Fruit fly (Drosophila melanogaster) whole organism: ENCODE results near the gene Ca-Ma2d.

Experiments used
- CG8478 ChIP-seq: fragments of >200 bp; optimal IDR thresholded peaks from 2 replicates; lab custom pipeline; 2018; ENCODE audit warnings: inconsistent platforms
- Dll ChIP-seq: fragments of >200 bp; optimal IDR thresholded peaks from 2 replicates; lab custom pipeline; 2017
- EcR ChIP-seq, 2 experiments: fragments of >200 bp; optimal IDR thresholded peaks; 2 replicates each; lab custom pipeline; 2017; ENCODE audit warnings: missing biosample characterization in 2 of 2, missing genetic modification characterization in 2 of 2, missing genetic modification reagents in 2 of 2
- pan ChIP-seq: fragments of >200 bp; optimal IDR thresholded peaks from 2 replicates; lab custom pipeline; 2017
- psq ChIP-seq: fragments of >200 bp; optimal IDR thresholded peaks from 2 replicates; lab custom pipeline; 2017
- usp ChIP-seq: fragments of >200 bp; optimal IDR thresholded peaks from 2 replicates; lab custom pipeline; 2017; ENCODE audit warnings: missing biosample characterization, missing genetic modification characterization, mixed read lengths

Ca-Ma2d gene

DNA sequence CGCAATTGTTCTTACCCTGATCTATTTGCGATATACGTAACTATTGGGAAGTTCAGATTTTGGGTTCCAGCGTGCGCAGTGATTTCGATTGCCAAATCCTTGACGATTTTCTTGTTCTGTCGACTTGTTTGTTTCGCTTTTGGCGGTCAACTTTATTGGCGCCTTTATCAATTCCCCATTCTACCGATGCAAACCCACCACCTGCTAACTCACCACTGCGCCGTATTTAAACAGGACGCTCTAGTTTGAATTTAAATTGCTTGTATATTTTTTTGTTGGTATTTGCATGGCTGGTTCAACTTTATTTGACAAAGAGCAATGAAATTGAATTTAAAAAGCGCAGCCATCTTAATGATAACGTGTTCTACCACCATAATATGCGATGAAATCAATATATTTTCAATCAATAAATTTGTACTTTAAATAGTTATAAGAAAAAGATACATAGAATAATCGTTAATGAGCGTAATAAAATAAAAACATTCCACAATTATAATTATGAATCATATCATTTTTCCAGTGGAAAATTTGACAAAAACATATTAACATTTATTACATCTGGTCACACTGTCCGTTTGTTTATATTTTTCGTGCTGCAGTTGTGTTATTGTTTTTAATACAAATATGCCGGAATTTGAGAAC, 30.4 kb downstream of the Ca-Ma2d start, which contains the start of the genes twe and CG4935:
Gene twe (minus strand): TSS at position 302 of the 642 bp plus-strand sequence.
Gene CG4935 (plus strand): TSS at position 566 of the 642 bp plus-strand sequence.
- no peak for TF ChIP-seq CG8478
- TF ChIP-seq psq, result no peak
- TF ChIP-seq usp, result no peak

DNA sequence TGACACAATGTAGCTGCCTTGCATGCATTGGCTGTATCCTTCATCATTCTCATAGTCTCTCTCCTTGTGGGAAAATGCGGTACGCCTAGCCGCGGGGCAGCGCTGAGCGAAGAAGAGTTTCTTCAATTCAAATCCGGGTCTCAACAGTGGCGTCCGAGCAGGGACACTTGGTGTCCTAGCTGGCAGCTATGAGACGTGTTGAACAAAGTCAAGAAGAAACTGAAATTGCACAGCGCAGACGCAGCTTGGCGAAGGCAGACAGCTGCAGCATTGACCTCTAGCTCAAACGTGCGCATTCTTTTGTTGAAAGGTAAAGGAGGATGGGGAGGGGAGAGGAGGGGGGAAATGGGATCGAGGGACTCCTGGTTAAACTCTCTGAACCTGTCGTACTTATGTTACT, 32.4 kb downstream of the Ca-Ma2d start:
- no peak for TF ChIP-seq Dll (lab: Kevin White, UChicago)
- no peak for TF ChIP-seq EcR (GFP tag; optimal IDR thresholded peaks at IDR 0.05; lab: Kevin White, UChicago)
- TF ChIP-seq usp, result no peak
- TF ChIP-seq CG8478, result no peak
- no peak for TF ChIP-seq psq
- TF ChIP-seq pan (lab: Kevin White, UChicago), result no peak

DNA sequence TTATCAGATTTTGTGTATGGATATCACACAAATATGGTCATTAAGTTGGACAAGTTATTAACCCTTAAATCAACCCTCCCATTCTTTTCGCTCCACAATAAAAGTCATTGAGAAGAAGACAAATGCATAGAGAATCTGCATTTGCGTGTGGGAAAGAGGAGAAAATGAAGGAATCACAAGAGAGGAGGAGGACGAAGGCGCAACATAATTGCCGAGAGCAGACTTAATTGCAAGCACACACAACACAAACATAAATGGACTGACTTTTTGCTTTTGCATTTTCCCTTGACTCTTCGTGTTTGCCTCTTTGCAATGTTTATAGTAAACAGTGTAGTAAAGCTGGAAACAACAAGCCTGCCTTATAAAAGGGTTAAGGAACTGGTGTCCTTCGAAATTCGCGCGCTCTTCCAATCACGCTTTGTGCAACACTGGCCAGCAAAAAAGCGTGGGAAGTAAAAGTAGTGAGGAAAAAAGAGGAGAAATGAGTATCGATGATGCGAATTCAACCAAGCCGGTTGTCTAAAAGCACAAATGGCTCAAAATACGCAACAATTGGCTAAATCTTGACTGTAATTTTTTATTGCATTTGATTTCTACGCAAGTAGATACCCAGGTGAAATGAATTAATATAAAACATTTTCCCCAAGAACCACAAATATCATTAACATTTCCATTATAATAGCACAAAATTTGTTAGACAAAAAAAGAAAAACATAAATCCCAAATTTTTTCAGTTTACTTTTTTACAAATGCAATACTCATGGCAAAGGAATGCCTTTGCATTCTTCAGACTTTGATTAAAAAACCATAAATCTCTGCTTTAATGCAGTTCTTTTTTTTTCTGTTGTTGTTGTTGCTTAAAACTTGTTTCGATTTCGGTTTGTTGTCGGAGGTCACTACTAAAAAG, 36.1 kb downstream of the Ca-Ma2d start:
- TF ChIP-seq pan (lab: Kevin White, UChicago) (no peak), psq (no peak), Dll (lab: Kevin White, UChicago) (no peak), usp (no peak), EcR (GFP tag; optimal IDR thresholded peaks at IDR 0.05; lab: Kevin White, UChicago) (no peak), CG8478 (no peak)

DNA sequence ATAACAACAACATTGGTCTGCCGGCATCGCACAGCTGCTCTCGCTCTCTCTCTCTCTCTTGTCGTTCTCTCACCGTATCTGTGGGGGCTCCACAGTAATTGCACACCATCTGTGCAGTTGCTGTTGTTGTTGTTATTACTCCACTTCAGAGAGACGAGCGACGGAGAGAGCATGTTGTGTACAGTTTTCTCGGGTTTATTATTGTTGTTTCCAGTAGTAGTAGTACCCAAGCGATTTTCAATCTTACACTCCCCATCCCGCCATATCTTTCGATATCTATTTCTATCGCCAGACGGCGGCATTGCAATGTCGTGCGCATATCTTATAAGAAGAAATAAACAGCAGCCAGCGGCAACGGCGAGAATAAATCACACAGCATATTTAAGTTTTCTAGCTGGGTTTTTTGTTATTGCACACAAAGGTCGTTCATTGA, 36.8 kb downstream of the Ca-Ma2d start:
- TF ChIP-seq EcR (GFP tag; optimal IDR thresholded peaks at IDR 0.05; lab: Kevin White, UChicago), result peak in 1 of 2 experiments; percentile 76
- no peak for TF ChIP-seq pan (lab: Kevin White, UChicago)
- peak; percentile 60 for TF ChIP-seq Dll (lab: Kevin White, UChicago)
- no peak for TF ChIP-seq psq
- TF ChIP-seq CG8478, result no peak
- TF ChIP-seq usp, result no peak

DNA sequence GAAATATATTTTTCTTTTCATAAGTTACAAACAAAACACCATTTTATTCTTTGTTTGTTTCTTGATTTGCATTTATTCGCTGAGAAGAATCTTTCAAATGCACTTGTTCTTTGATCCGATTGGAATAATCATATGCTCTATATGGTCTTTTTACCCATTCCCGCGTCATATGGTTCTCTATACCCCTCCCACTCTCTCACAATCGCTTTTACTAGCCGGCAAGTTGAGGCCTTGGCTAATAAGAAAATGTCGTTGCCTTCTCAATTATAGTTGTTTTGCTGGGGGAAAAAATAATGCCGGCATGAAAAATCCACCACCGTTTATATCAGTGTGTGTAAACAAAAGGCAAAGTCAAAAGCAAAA, 37.6 kb downstream of the Ca-Ma2d start:
- TF ChIP-seq EcR (GFP tag; optimal IDR thresholded peaks at IDR 0.05; lab: Kevin White, UChicago), result no peak
- TF ChIP-seq psq, result no peak
- TF ChIP-seq pan (lab: Kevin White, UChicago), result no peak
- no peak for TF ChIP-seq Dll (lab: Kevin White, UChicago)
- TF ChIP-seq CG8478, result no peak
- no peak for TF ChIP-seq usp

- TF ChIP-seq Dll (lab: Kevin White, UChicago) (peak; percentile 92), pan (lab: Kevin White, UChicago) (no peak), usp (no peak), EcR (GFP tag; optimal IDR thresholded peaks at IDR 0.05; lab: Kevin White, UChicago) (peak in 1 of 2 experiments; percentile 73), CG8478 (no peak), psq (no peak)
These were observed 38.2 kb downstream of the Ca-Ma2d start for dm6 chr2L:16269232-16270134.

dm6 chr2L:16270667-16271485, 39.6 kb downstream of the Ca-Ma2d start:
- TF ChIP-seq CG8478 (no peak), psq (no peak), usp (no peak), pan (lab: Kevin White, UChicago) (no peak), EcR (GFP tag; optimal IDR thresholded peaks at IDR 0.05; lab: Kevin White, UChicago) (no peak), Dll (lab: Kevin White, UChicago) (no peak)

dm6 chr2L:16271486-16271806, 40.2 kb downstream of the Ca-Ma2d start:
- TF ChIP-seq Dll (lab: Kevin White, UChicago) (no peak), pan (lab: Kevin White, UChicago) (no peak), psq (no peak), usp (no peak), CG8478 (no peak), EcR (GFP tag; optimal IDR thresholded peaks at IDR 0.05; lab: Kevin White, UChicago) (no peak)

DNA sequence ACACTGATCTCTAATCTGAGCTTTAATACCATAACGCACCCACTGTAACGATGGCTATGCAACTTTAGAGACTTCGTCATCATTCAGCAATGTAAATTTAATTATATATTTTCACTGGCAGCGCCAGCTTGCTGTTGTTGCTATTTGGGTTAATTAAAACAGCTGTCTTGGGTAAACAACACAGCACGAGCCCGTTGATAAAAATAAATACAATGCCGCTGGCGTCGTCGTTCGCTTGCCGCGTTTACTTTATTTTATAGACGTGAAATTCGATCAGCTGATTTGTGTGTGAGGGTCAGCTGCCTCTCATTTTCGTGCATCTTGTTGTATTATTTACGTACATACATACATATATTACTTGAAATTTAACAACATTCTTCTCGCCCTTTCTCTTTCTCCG, 41.5 kb downstream of the Ca-Ma2d start:
- TF ChIP-seq psq (no peak), EcR (GFP tag; optimal IDR thresholded peaks at IDR 0.05; lab: Kevin White, UChicago) (no peak), CG8478 (no peak), usp (no peak), pan (lab: Kevin White, UChicago) (no peak), Dll (lab: Kevin White, UChicago) (no peak)

dm6 chr2L:16273439-16273838, 42.2 kb downstream of the Ca-Ma2d start:
- TF ChIP-seq pan (lab: Kevin White, UChicago), result no peak
- TF ChIP-seq EcR (GFP tag; optimal IDR thresholded peaks at IDR 0.05; lab: Kevin White, UChicago), result no peak
- no peak for TF ChIP-seq usp
- TF ChIP-seq Dll (lab: Kevin White, UChicago), result no peak
- no peak for TF ChIP-seq psq
- no peak for TF ChIP-seq CG8478

- no peak for TF ChIP-seq CG8478
- no peak for TF ChIP-seq Dll (lab: Kevin White, UChicago)
- TF ChIP-seq EcR (GFP tag; optimal IDR thresholded peaks at IDR 0.05; lab: Kevin White, UChicago), result peak; percentile 21
These were observed 42.8 kb downstream of the Ca-Ma2d start for dm6 chr2L:16274100-16274499.
